Worm (Caenorhabditis elegans): ENCODE data around the gene flwr-1.

The flwr-1 gene

DNA sequence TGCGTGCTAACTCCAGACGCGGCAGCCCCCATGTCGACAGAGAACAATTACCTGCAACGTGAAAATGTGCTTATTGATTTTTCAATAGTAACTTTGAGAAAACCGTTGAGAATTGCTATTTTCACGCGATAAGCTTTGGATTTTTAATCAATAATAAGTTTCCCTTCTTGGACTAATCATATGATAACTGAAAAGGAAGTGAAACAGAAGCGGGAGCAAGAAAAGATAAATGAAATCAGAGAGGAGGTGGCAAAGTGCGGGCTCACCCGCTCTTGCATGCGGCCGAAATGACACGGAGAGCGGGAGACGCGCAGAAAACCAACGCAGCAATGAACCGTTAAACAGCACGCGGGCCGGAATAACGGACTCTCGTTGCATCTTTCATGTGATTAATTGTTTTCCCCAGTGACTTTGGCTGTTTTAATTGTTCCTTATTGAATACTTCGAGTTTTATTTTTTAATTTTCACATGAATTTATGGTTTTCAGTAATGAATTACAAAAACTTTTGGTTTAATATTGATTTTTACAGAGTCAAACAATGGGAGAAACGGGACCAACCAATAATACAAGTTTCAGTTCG lies at the start of gene flwr-1, which contains the start of gene tbc-1:
flwr-1 (minus strand) TSS at position 51 of the 581 bp plus-strand sequence.
tbc-1 (plus strand) TSS at position 531 of the 581 bp plus-strand sequence.
- TF ChIP-seq tag-97 (GFP tag; IDR thresholded peaks at IDR 0.05) (no peak), set-16 (GFP tag; IDR thresholded peaks at IDR 0.05) (0 out of 2 replicates have a peak, but pooled peaks have one; percentile 13), saeg-2 (GFP tag; IDR thresholded peaks at IDR 0.05) (no peak), T20F7.1 (GFP tag; optimal IDR thresholded peaks at IDR 0.05) (peak; percentile 94), zag-1 (tag; optimal IDR thresholded peaks at IDR 0.05) (no peak), dve-1 (tag; optimal IDR thresholded peaks at IDR 0.05; ENCODE audit: insufficient read depth) (peak; percentile 47), nhr-28 (tag; optimal IDR thresholded peaks at IDR 0.05) (peak; percentile 10), nhr-25 (tag; optimal IDR thresholded peaks at IDR 0.05; ENCODE audit: borderline replicate concordance, insufficient read depth) (no peak), lin-15B (tag; optimal IDR thresholded peaks at IDR 0.05) (no peak), daf-16 (GFP tag; optimal IDR thresholded peaks at IDR 0.05) (no peak), daf-16 (tag; optimal IDR thresholded peaks at IDR 0.05) (peak; percentile 41), ctbp-1 (GFP tag; IDR thresholded peaks at IDR 0.05) (no peak), fkh-10 (GFP tag; optimal IDR thresholded peaks at IDR 0.05) (no peak), nhr-11 (tag; optimal IDR thresholded peaks at IDR 0.05) (no peak), nhr-237 (tag; optimal IDR thresholded peaks at IDR 0.05) (no peak), zfp-3 (GFP tag; conservative IDR thresholded peaks at IDR 0.05) (no peak), daf-19 (GFP tag; conservative IDR thresholded peaks at IDR 0.05) (no peak), tra-1 (GFP tag; IDR thresholded peaks at IDR 0.05) (no peak), vab-7 (GFP tag; IDR thresholded peaks at IDR 0.05) (no peak), lim-7 (GFP tag; IDR thresholded peaks at IDR 0.05) (no peak), lin-13 (GFP tag; optimal IDR thresholded peaks at IDR 0.05) (no peak), F49E8.2 (tag; optimal IDR thresholded peaks at IDR 0.05; ENCODE audit: borderline replicate concordance) (no peak), rbr-2 (tag; optimal IDR thresholded peaks at IDR 0.05) (peak; percentile 24), ceh-82 (tag; optimal IDR thresholded peaks at IDR 0.05) (no peak), Y75B8A.6 (GFP tag; IDR thresholded peaks at IDR 0.05) (no peak), D1046.2 (GFP tag; IDR thresholded peaks at IDR 0.05) (no peak), madf-5 (GFP tag; IDR thresholded peaks at IDR 0.05) (no peak), mes-2 (tag; optimal IDR thresholded peaks at IDR 0.05; ENCODE audit: poor library complexity, severe bottlenecking) (peak; percentile 51), attf-4 (tag; optimal IDR thresholded peaks at IDR 0.05) (no peak), lsy-2 (tag; optimal IDR thresholded peaks at IDR 0.05) (no peak), pqm-1 (tag; optimal IDR thresholded peaks at IDR 0.05) (peak; percentile 29), Y5F2A.4 (GFP tag; optimal IDR thresholded peaks at IDR 0.05) (no peak), snpc-4 (tag; optimal IDR thresholded peaks at IDR 0.05) (no peak), dmd-8 (GFP tag; IDR thresholded peaks at IDR 0.05) (no peak), mxl-2 (GFP tag; conservative IDR thresholded peaks at IDR 0.05) (no peak), ceh-28 (tag; optimal IDR thresholded peaks at IDR 0.05) (peak; percentile 35), hmg-1.1 (GFP tag; IDR thresholded peaks at IDR 0.05) (peak; percentile 60; the same call in 1 of the 2 replicates), cey-2 (tag; optimal IDR thresholded peaks at IDR 0.05; ENCODE audit: borderline replicate concordance, insufficient read depth) (no peak), duxl-1 (tag; optimal IDR thresholded peaks at IDR 0.05; ENCODE audit: poor library complexity) (no peak), ces-1 (GFP tag; optimal IDR thresholded peaks at IDR 0.05) (no peak), hif-1 (tag; optimal IDR thresholded peaks at IDR 0.05) (no peak), spr-1 (tag; optimal IDR thresholded peaks at IDR 0.05) (no peak), dmd-9 (GFP tag; IDR thresholded peaks at IDR 0.05) (no peak), mxl-3 (GFP tag; optimal IDR thresholded peaks at IDR 0.05) (peak; percentile 1), dmd-6 (GFP tag; IDR thresholded peaks at IDR 0.05) (peak; percentile 51), hlh-11 (tag; optimal IDR thresholded peaks at IDR 0.05) (peak; percentile 47), ZK337.2 (GFP tag; IDR thresholded peaks at IDR 0.05) (no peak), hlh-30 (tag; optimal IDR thresholded peaks at IDR 0.05; ENCODE audit: insufficient read depth) (peak; percentile 81)
